Fruit fly (Drosophila melanogaster): ENCODE data around the gene X11Lbeta.

The X11Lbeta gene

dm6 chrX:10717869-10718268, 90.3 kb downstream of the X11Lbeta start (continued):
- TF ChIP-seq knrl (GFP tag; IDR thresholded peaks at IDR 0.05; ENCODE audit: partially characterized antibody) (no peak), Med (GFP tag) (peak; percentile 84), vfl (GFP tag; optimal IDR thresholded peaks at IDR 0.05) (no peak), mld (GFP tag; IDR thresholded peaks at IDR 0.05; ENCODE audit: partially characterized antibody) (no peak), kni (GFP tag; optimal IDR thresholded peaks at IDR 0.05) (no peak), CG13624 (GFP tag; optimal IDR thresholded peaks at IDR 0.05) (no peak), CG1603 (tag; optimal IDR thresholded peaks at IDR 0.05) (peak; percentile 49), tin (GFP tag; optimal IDR thresholded peaks at IDR 0.05) (no peak), Hr78 (GFP tag; optimal IDR thresholded peaks at IDR 0.05) (peak in 1 of 2 experiments; percentile 34), psq (GFP tag; optimal IDR thresholded peaks at IDR 0.05) (no peak), Oli (tag; optimal IDR thresholded peaks at IDR 0.05) (peak; percentile 71), tll (GFP tag; optimal IDR thresholded peaks at IDR 0.05) (no peak), bsh (GFP tag; optimal IDR thresholded peaks at IDR 0.05) (peak in 1 of 2 experiments; percentile 32), scrt (GFP tag; optimal IDR thresholded peaks at IDR 0.05) (no peak), trem (tag; optimal IDR thresholded peaks at IDR 0.05) (no peak), Dfd (GFP tag; optimal IDR thresholded peaks at IDR 0.05) (no peak), CG7556 (GFP tag; optimal IDR thresholded peaks at IDR 0.05) (peak; percentile 15), CG4730 (GFP tag; IDR thresholded peaks at IDR 0.05) (peak; percentile 29; the same call in 1 of the 2 replicates), fd64A (GFP tag; optimal IDR thresholded peaks at IDR 0.05) (no peak), CG13424 (tag; optimal IDR thresholded peaks at IDR 0.05) (peak; percentile 41), insv (GFP tag; optimal IDR thresholded peaks at IDR 0.05) (no peak), row (GFP tag; IDR thresholded peaks at IDR 0.05) (peak; percentile 60), CG15011 (GFP tag; optimal IDR thresholded peaks at IDR 0.05) (no peak), emc (GFP tag; optimal IDR thresholded peaks at IDR 0.05) (no peak), grau (tag; optimal IDR thresholded peaks at IDR 0.05) (peak; percentile 45), CG12769 (tag; optimal IDR thresholded peaks at IDR 0.05) (no peak), tgo (GFP tag; IDR thresholded peaks at IDR 0.05) (0 out of 3 replicates have a peak, but pooled peaks have one; percentile 22), CG1529 (GFP tag; optimal IDR thresholded peaks at IDR 0.05) (no peak), CG15269 (tag; optimal IDR thresholded peaks at IDR 0.05) (peak; percentile 55), HLH54F (GFP tag; optimal IDR thresholded peaks at IDR 0.05) (no peak), Max (GFP tag; optimal IDR thresholded peaks at IDR 0.05) (no peak), CG14710 (tag; optimal IDR thresholded peaks at IDR 0.05) (no peak), CG17802 (tag; optimal IDR thresholded peaks at IDR 0.05) (no peak), CG8388 (GFP tag; optimal IDR thresholded peaks at IDR 0.05) (peak; percentile 30), D (optimal IDR thresholded peaks at IDR 0.05) (no peak), D (GFP tag; optimal IDR thresholded peaks at IDR 0.05) (peak; percentile 8), pnt (GFP tag; optimal IDR thresholded peaks at IDR 0.05) (no peak), her (GFP tag; optimal IDR thresholded peaks at IDR 0.05) (no peak), Hand (GFP tag; optimal IDR thresholded peaks at IDR 0.05) (no peak), CG4707 (GFP tag; optimal IDR thresholded peaks at IDR 0.05) (no peak), CG10147 (GFP tag; optimal IDR thresholded peaks at IDR 0.05) (no peak), CG1792 (GFP tag; optimal IDR thresholded peaks at IDR 0.05) (no peak), CG8765 (GFP tag; IDR thresholded peaks at IDR 0.05) (no peak), vnd (GFP tag; IDR thresholded peaks at IDR 0.05; ENCODE audit: partially characterized antibody) (no peak), HmgZ (tag; optimal IDR thresholded peaks at IDR 0.05) (no peak), CG3163 (GFP tag; optimal IDR thresholded peaks at IDR 0.05) (no peak), bcd (GFP tag; optimal IDR thresholded peaks at IDR 0.05) (no peak), Lhr (GFP tag; optimal IDR thresholded peaks at IDR 0.05) (no peak), cg (GFP tag; optimal IDR thresholded peaks at IDR 0.05) (no peak), CG33213 (GFP tag; optimal IDR thresholded peaks at IDR 0.05) (no peak)
